Worm (Caenorhabditis elegans) whole organism, L4 larva: ENCODE measurements around the gene picc-1.

ENCODE experiments used
- R02D3.7 ChIP-seq: fragments of 150-350 bp; sonication (generic microtip); optimal IDR thresholded peaks from 3 replicates; lab custom pipeline; 2014; ENCODE audit warnings: missing biosample characterization, missing genetic modification characterization
- aly-2 ChIP-seq: sonication (generic microtip); optimal IDR thresholded peaks from 2 replicates; lab custom pipeline; 2018; ENCODE audit warnings: missing biosample characterization, missing genetic modification characterization
- ama-1 ChIP-seq: fragments of 150-350 bp; optimal IDR thresholded peaks from 2 replicates; lab custom pipeline; 2014; ENCODE audit warnings: inconsistent platforms, mixed read lengths
- ceh-28 ChIP-seq: fragments of 150-350 bp; optimal IDR thresholded peaks from 2 replicates; lab custom pipeline; 2014; ENCODE audit warnings: missing biosample characterization, missing genetic modification reagents, missing genetic modification characterization
- gei-8 ChIP-seq: fragments of 200-800 bp; sonication (Bioruptor generic); optimal IDR thresholded peaks from 2 replicates; lab custom pipeline; 2018; ENCODE audit warnings: mild to moderate bottlenecking, missing genetic modification characterization, missing compliant biosample characterization
- hlh-30 ChIP-seq: sonication (generic microtip); optimal IDR thresholded peaks from 2 replicates; lab custom pipeline; 2017; ENCODE audit warnings: antibody characterized with exemption, mild to moderate bottlenecking, missing genetic modification characterization, missing compliant biosample characterization; ENCODE audit not compliant: insufficient read depth
- nhr-10 ChIP-seq: fragments of 150-350 bp; optimal IDR thresholded peaks from 2 replicates; lab custom pipeline; 2014; ENCODE audit warnings: missing biosample characterization, missing genetic modification characterization
- nhr-25 ChIP-seq: sonication (generic microtip); optimal IDR thresholded peaks from 2 replicates; lab custom pipeline; 2017; ENCODE audit warnings: missing genetic modification characterization, mild to moderate bottlenecking, missing compliant biosample characterization, antibody characterized with exemption, moderate library complexity, borderline replicate concordance; ENCODE audit not compliant: insufficient read depth
- nhr-76 ChIP-seq: fragments of 150-350 bp; optimal IDR thresholded peaks from 2 replicates; lab custom pipeline; 2014; ENCODE audit warnings: missing biosample characterization, missing genetic modification characterization
- skn-1 ChIP-seq: fragments of 150-350 bp; optimal IDR thresholded peaks from 2 replicates; lab custom pipeline; 2014; ENCODE audit warnings: missing biosample characterization, missing genetic modification characterization
- unc-130 ChIP-seq: sonication (generic microtip); optimal IDR thresholded peaks from 2 replicates; lab custom pipeline; 2016; ENCODE audit warnings: missing genetic modification reagents, missing genetic modification characterization, missing compliant biosample characterization
- unc-39 ChIP-seq: sonication (generic microtip); optimal IDR thresholded peaks from 2 replicates; lab custom pipeline; 2017; ENCODE audit warnings: missing biosample characterization, missing genetic modification characterization
- unc-62 ChIP-seq, 3 experiments: fragments of 150-350 bp in 1 of 3; sonication (generic microtip); optimal IDR thresholded peaks in 2 of 3; peaks in 1 of 3; 1 replicate in 1 of 3; 2 replicates in 2 of 3; lab custom pipeline; 2014 to 2017; ENCODE audit warnings: missing biosample characterization in 3 of 3, missing genetic modification characterization in 3 of 3, missing genetic modification reagents in 3 of 3, missing genotype in 1 of 3
- zag-1 ChIP-seq: fragments of 150-350 bp; optimal IDR thresholded peaks from 2 replicates; lab custom pipeline; 2014; ENCODE audit warnings: missing biosample characterization, missing genetic modification characterization

DNA sequence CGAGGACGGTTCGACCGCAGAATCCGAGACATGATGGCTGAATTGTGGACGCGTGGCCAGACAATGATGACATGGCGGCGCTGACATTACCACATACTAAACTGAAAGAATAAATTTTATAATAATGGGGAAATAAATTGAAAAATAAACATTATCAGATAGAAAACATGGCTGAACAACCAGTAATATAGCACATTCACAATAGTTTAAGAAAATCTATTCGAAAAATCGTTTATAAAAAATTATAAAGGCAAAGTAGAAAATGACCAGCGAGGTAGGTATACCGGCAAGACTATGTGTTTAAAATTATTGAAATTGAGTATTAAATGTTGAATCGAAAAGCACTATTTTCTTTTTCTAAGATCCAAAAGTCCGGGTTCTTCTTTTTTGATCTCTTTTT is 32.4 kb downstream of the picc-1 start, which contains the start of gene jamp-1:
- TF ChIP-seq aly-2 (tag; lab: Kevin White, UChicago), result no peak
- TF ChIP-seq unc-130 (GFP tag; lab: Kevin White, UChicago), result no peak
- TF ChIP-seq zag-1 (tag; lab: Kevin White, UChicago), result no peak
- no peak for TF ChIP-seq ama-1 (lab: Kevin White, UChicago)
- no peak for TF ChIP-seq ceh-28
- TF ChIP-seq nhr-10, result no peak
- TF ChIP-seq nhr-25, result no peak
- TF ChIP-seq hlh-30 (tag; lab: Kevin White, UChicago), result no peak
- TF ChIP-seq nhr-76 (tag; lab: Kevin White, UChicago), result no peak
- TF ChIP-seq skn-1 (tag; lab: Kevin White, UChicago), result no peak
- TF ChIP-seq unc-39 (tag; lab: Kevin White, UChicago), result no peak
- no peak for TF ChIP-seq gei-8 (GFP tag; lab: Kevin White, UChicago)
- no peak for TF ChIP-seq unc-62 (GFP tag; optimal IDR thresholded peaks at IDR 0.05 in 1 of 2; lab: Kevin White, UChicago)
- TF ChIP-seq unc-62 (tag; optimal IDR thresholded peaks at IDR 0.05; lab: Kevin White, UChicago), result no peak
- TF ChIP-seq R02D3.7 (tag; lab: Kevin White, UChicago), result no peak
